Fruit fly (Drosophila melanogaster): ENCODE measurements around the gene CG5004.
A peak's percentile ranks its signal among the peaks of the same experiment; 100 is the strongest.

Gene CG5004

dm6 chrX:17076449-17077289 lies 30.7 kb upstream of the CG5004 start:
- TF ChIP-seq acj6 (GFP tag; optimal IDR thresholded peaks at IDR 0.05) = no peak
- TF ChIP-seq Sox102F (GFP tag; optimal IDR thresholded peaks at IDR 0.05) = no peak
- TF ChIP-seq CG11762 (GFP tag; optimal IDR thresholded peaks at IDR 0.05; ENCODE audit: insufficient read depth) = no peak
- TF ChIP-seq achi (GFP tag; optimal IDR thresholded peaks at IDR 0.05) = no peak
- TF ChIP-seq Smox (GFP tag; optimal IDR thresholded peaks at IDR 0.05) = no peak
- TF ChIP-seq CG34406 (GFP tag; optimal IDR thresholded peaks at IDR 0.05) = no peak
- TF ChIP-seq svp (GFP tag) = no peak
- TF ChIP-seq ss (GFP tag; optimal IDR thresholded peaks at IDR 0.05) = no peak
- TF ChIP-seq CG10669 (GFP tag; optimal IDR thresholded peaks at IDR 0.05) = no peak
- TF ChIP-seq Hr4 (GFP tag; optimal IDR thresholded peaks at IDR 0.05) = no peak
- TF ChIP-seq CG10631 (GFP tag; optimal IDR thresholded peaks at IDR 0.05) = no peak
- TF ChIP-seq CG6163 (GFP tag; IDR thresholded peaks at IDR 0.05) = no peak
- no peak for TF ChIP-seq Sox14 (GFP tag; optimal IDR thresholded peaks at IDR 0.05)
- TF ChIP-seq CG7368 (GFP tag; optimal IDR thresholded peaks at IDR 0.05) = no peak
- no peak for TF ChIP-seq pdm3 (GFP tag; optimal IDR thresholded peaks at IDR 0.05)
- no peak for TF ChIP-seq Gug (GFP tag; IDR thresholded peaks at IDR 0.05)
- no peak for TF ChIP-seq CG16779 (tag; optimal IDR thresholded peaks at IDR 0.05)
- no peak for TF ChIP-seq CG32006 (GFP tag; optimal IDR thresholded peaks at IDR 0.05)

- TF ChIP-seq topi (GFP tag; optimal IDR thresholded peaks at IDR 0.05) (peak; percentile 11), CG7368 (GFP tag; optimal IDR thresholded peaks at IDR 0.05) (no peak), fkh (GFP tag; optimal IDR thresholded peaks at IDR 0.05) (no peak), pdm3 (GFP tag; optimal IDR thresholded peaks at IDR 0.05) (no peak), dsx (GFP tag; optimal IDR thresholded peaks at IDR 0.05; ENCODE audit: poor library complexity, severe bottlenecking) (no peak), lz (GFP tag; optimal IDR thresholded peaks at IDR 0.05) (peak; percentile 25), Sox102F (GFP tag; optimal IDR thresholded peaks at IDR 0.05) (no peak), Ets96B (tag; optimal IDR thresholded peaks at IDR 0.05) (no peak), CG6163 (GFP tag; IDR thresholded peaks at IDR 0.05) (peak; percentile 64), Sox14 (GFP tag; optimal IDR thresholded peaks at IDR 0.05) (peak; percentile 3), vri (GFP tag; optimal IDR thresholded peaks at IDR 0.05) (no peak), CG9139 (GFP tag; optimal IDR thresholded peaks at IDR 0.05) (no peak), net (GFP tag; optimal IDR thresholded peaks at IDR 0.05) (peak; percentile 12), cyc (GFP tag; optimal IDR thresholded peaks at IDR 0.05) (peak; percentile 9), Hr4 (GFP tag; optimal IDR thresholded peaks at IDR 0.05) (no peak), eg (GFP tag; IDR thresholded peaks at IDR 0.05) (no peak; the same call in 2 of the 3 replicates), CG11902 (GFP tag; optimal IDR thresholded peaks at IDR 0.05) (no peak), CG10669 (GFP tag; optimal IDR thresholded peaks at IDR 0.05) (no peak), CG8319 (GFP tag; optimal IDR thresholded peaks at IDR 0.05) (no peak), CG1621 (tag; optimal IDR thresholded peaks at IDR 0.05) (peak; percentile 68), CG11762 (GFP tag; optimal IDR thresholded peaks at IDR 0.05; ENCODE audit: insufficient read depth) (no peak), CG8632 (GFP tag; optimal IDR thresholded peaks at IDR 0.05) (no peak), Blimp-1 (GFP tag; optimal IDR thresholded peaks at IDR 0.05) (no peak), CG6276 (GFP tag; optimal IDR thresholded peaks at IDR 0.05) (no peak), svp (GFP tag) (peak; percentile 61), CG32006 (GFP tag; optimal IDR thresholded peaks at IDR 0.05) (no peak), CG11294 (GFP tag; IDR thresholded peaks at IDR 0.05) (no peak), fd85E (GFP tag; optimal IDR thresholded peaks at IDR 0.05) (no peak), ss (GFP tag; optimal IDR thresholded peaks at IDR 0.05) (peak in 1 of 2 experiments; percentile 34), CG31627 (GFP tag; optimal IDR thresholded peaks at IDR 0.05) (peak; percentile 21), CG3032 (tag; optimal IDR thresholded peaks at IDR 0.05) (no peak), CG6808 (GFP tag; optimal IDR thresholded peaks at IDR 0.05) (peak; percentile 41), OdsH (GFP tag; optimal IDR thresholded peaks at IDR 0.05) (no peak), Eip78C (GFP tag) (peak; percentile 61), CG8119 (GFP tag; IDR thresholded peaks at IDR 0.05) (no peak), Hr39 (GFP tag; optimal IDR thresholded peaks at IDR 0.05) (no peak), Hr38 (GFP tag; optimal IDR thresholded peaks at IDR 0.05) (no peak), CG4318 (GFP tag; optimal IDR thresholded peaks at IDR 0.05) (no peak)
These were observed 29.9 kb upstream of the CG5004 start, which contains the start of gene wcy for dm6 chrX:17077290-17078138. wcy (minus strand) TSS chrX:17077897.

Data from whole organism, prepupa.